Worm (Caenorhabditis elegans): ENCODE data around the gene F57H12.6.
"Not testable (repeated sequence)": the region's sequence is repeated elsewhere in the genome, so short reads cannot be mapped to it uniquely, and the experiment has no call there.

The F57H12.6 gene

ce11 chrIV:8015726-8016312 is 39.7 kb upstream of the F57H12.6 start, which contains the start of gene C26B2.7:
TSS of gene C26B2.7 (plus strand) at chrIV:8016274.
- TF ChIP-seq nhr-21 (tag; optimal IDR thresholded peaks at IDR 0.05) (peak; percentile 69), crh-2 (tag; optimal IDR thresholded peaks at IDR 0.05) (peak; percentile 49), C34F6.9 (tag; optimal IDR thresholded peaks at IDR 0.05) (peak; percentile 40), lsy-2 (tag; optimal IDR thresholded peaks at IDR 0.05) (peak; percentile 27 to 73), unc-55 (GFP tag; optimal IDR thresholded peaks at IDR 0.05) (peak; percentile 85), mab-5 (tag; optimal IDR thresholded peaks at IDR 0.05) (peak; percentile 25), sma-9 (GFP tag; optimal IDR thresholded peaks at IDR 0.05) (peak; percentile 77), lin-13 (GFP tag; optimal IDR thresholded peaks at IDR 0.05) (peak; percentile 66), ztf-4 (tag; optimal IDR thresholded peaks at IDR 0.05) (peak; percentile 63), sma-3 (GFP tag; optimal IDR thresholded peaks at IDR 0.05) (peak; percentile 90), R02D3.7 (tag; optimal IDR thresholded peaks at IDR 0.05) (peak; percentile 54), fos-1 (tag; optimal IDR thresholded peaks at IDR 0.05) (peak; percentile 15), F13H6.1 (tag; optimal IDR thresholded peaks at IDR 0.05) (peak; percentile 84), nhr-129 (tag; optimal IDR thresholded peaks at IDR 0.05) (peak; percentile 52), gmeb-1 (tag; optimal IDR thresholded peaks at IDR 0.05) (peak; percentile 67)
- TF ChIP-seq sma-9 (tag; optimal IDR thresholded peaks at IDR 0.05), result not testable (repeated sequence)

- TF ChIP-seq elt-1 (tag; optimal IDR thresholded peaks at IDR 0.05) (no peak), lin-39 (tag; optimal IDR thresholded peaks at IDR 0.05) (no peak), sma-3 (GFP tag; optimal IDR thresholded peaks at IDR 0.05) (no peak), lsy-2 (tag; optimal IDR thresholded peaks at IDR 0.05) (no peak), ceh-82 (tag; optimal IDR thresholded peaks at IDR 0.05) (no peak), nhr-25 (tag; optimal IDR thresholded peaks at IDR 0.05) (no peak), alr-1 (tag; optimal IDR thresholded peaks at IDR 0.05) (no peak), skn-1 (tag; optimal IDR thresholded peaks at IDR 0.05) (no peak), lin-11 (tag; optimal IDR thresholded peaks at IDR 0.05) (no peak), F13H6.1 (tag; optimal IDR thresholded peaks at IDR 0.05) (no peak), sem-4 (tag; optimal IDR thresholded peaks at IDR 0.05) (no peak)
These were observed 37.7 kb upstream of the F57H12.6 start, which contains the start of gene C26B2.8 for ce11 chrIV:8013849-8014248. TSS of gene C26B2.8 (plus strand) at chrIV:8014149.

ce11 chrIV:8012330-8012729 is 36.2 kb upstream of the F57H12.6 start, which contains the start of gene Y42H9B.3:
TSS of gene Y42H9B.3 (minus strand) at chrIV:8012430.
- TF ChIP-seq aly-2 (tag; optimal IDR thresholded peaks at IDR 0.05) (no peak), nhr-6 (tag; optimal IDR thresholded peaks at IDR 0.05) (no peak), elt-1 (tag; optimal IDR thresholded peaks at IDR 0.05) (no peak), fos-1 (tag; optimal IDR thresholded peaks at IDR 0.05) (no peak), ztf-4 (tag; optimal IDR thresholded peaks at IDR 0.05) (no peak), lin-39 (tag; optimal IDR thresholded peaks at IDR 0.05) (no peak)

ce11 chrIV:8010521-8010920 is 34.4 kb upstream of the F57H12.6 start:
- TF ChIP-seq unc-55 (GFP tag; optimal IDR thresholded peaks at IDR 0.05), result no peak
- no peak for TF ChIP-seq skn-1 (tag; optimal IDR thresholded peaks at IDR 0.05)
- no peak for TF ChIP-seq nhr-6 (tag; optimal IDR thresholded peaks at IDR 0.05)
- no peak for TF ChIP-seq mdl-1 (tag; optimal IDR thresholded peaks at IDR 0.05)
- TF ChIP-seq snpc-4 (tag; optimal IDR thresholded peaks at IDR 0.05), result no peak
- no peak for TF ChIP-seq elt-3 (tag; optimal IDR thresholded peaks at IDR 0.05)

- no peak for TF ChIP-seq ztf-11 (tag; optimal IDR thresholded peaks at IDR 0.05)
- TF ChIP-seq lin-11 (tag; optimal IDR thresholded peaks at IDR 0.05), result no peak
- peak; percentile 9 for TF ChIP-seq ceh-16 (tag; optimal IDR thresholded peaks at IDR 0.05)
- peak; percentile 89 for TF ChIP-seq blmp-1 (tag; optimal IDR thresholded peaks at IDR 0.05; ENCODE audit: insufficient read depth)
- TF ChIP-seq sma-9 (GFP tag; optimal IDR thresholded peaks at IDR 0.05), result peak; percentile 21
- no peak for TF ChIP-seq sma-9 (tag; optimal IDR thresholded peaks at IDR 0.05)
- TF ChIP-seq mdl-1 (tag; optimal IDR thresholded peaks at IDR 0.05), result no peak
- peak; percentile 41 for TF ChIP-seq nhr-25 (tag; optimal IDR thresholded peaks at IDR 0.05)
- TF ChIP-seq ztf-1 (GFP tag; conservative IDR thresholded peaks at IDR 0.05), result no peak
- peak; percentile 18 for TF ChIP-seq sma-3 (GFP tag; optimal IDR thresholded peaks at IDR 0.05)
- peak; percentile 14 for TF ChIP-seq fos-1 (tag; optimal IDR thresholded peaks at IDR 0.05)
These were observed 33.3 kb upstream of the F57H12.6 start for ce11 chrIV:8009374-8009773.

Data from whole organism, L2 larva.